Worm (Caenorhabditis elegans): ENCODE results near the gene T10H9.1.

- no peak for TF ChIP-seq him-1 (tag; optimal IDR thresholded peaks at IDR 0.05)
- TF ChIP-seq W03F9.2 (tag; optimal IDR thresholded peaks at IDR 0.05): no peak
Measured at ce11 chrV:6688392-6688791, 39.0 kb downstream of the T10H9.1 start, which contains the start of gene K11G9.5.
